Fruit fly (Drosophila melanogaster) whole organism, embryonic: Measurements from ENCODE around the gene RpS3.

Experiments
- Antp ChIP-seq: fragments of 200-800 bp; sonication (Bioruptor generic); optimal IDR thresholded peaks from 3 replicates; lab custom pipeline; 2016; ENCODE audit warnings: missing biosample characterization, missing genetic modification characterization
- Bteb2 ChIP-seq: fragments of 200-800 bp; sonication (Bioruptor generic); optimal IDR thresholded peaks from 2 replicates; lab custom pipeline; 2016; ENCODE audit warnings: missing biosample characterization, missing genetic modification characterization
- CG13775 ChIP-seq: fragments of 200-800 bp; sonication (Bioruptor generic); optimal IDR thresholded peaks from 3 replicates; lab custom pipeline; 2017; ENCODE audit warnings: missing biosample characterization, mild to moderate bottlenecking, missing genetic modification characterization
- CG14014 ChIP-seq: fragments of 200-800 bp; sonication (Bioruptor generic); IDR thresholded peaks from 2 replicates; pipeline ENCODE4 v1.3.6; 2022; ENCODE audit warnings: missing biosample characterization, missing genetic modification characterization
- CG15514 ChIP-seq: fragments of 200-800 bp; sonication (Bioruptor generic); optimal IDR thresholded peaks from 3 replicates; lab custom pipeline; 2017; ENCODE audit warnings: missing biosample characterization, missing genetic modification characterization, mild to moderate bottlenecking, moderate library complexity, missing genetic modification reagents
- CG1602 ChIP-seq: fragments of 200-800 bp; sonication (Bioruptor generic); optimal IDR thresholded peaks from 3 replicates; lab custom pipeline; 2016; ENCODE audit warnings: missing biosample characterization, missing genetic modification characterization
- CG17328 ChIP-seq: fragments of 200-800 bp; sonication (Bioruptor generic); IDR thresholded peaks from 2 replicates; pipeline ENCODE4 v1.3.6; 2022; ENCODE audit warnings: missing biosample characterization, missing genetic modification characterization
- CG17359 ChIP-seq: fragments of 200-800 bp; sonication (Bioruptor generic); optimal IDR thresholded peaks from 3 replicates; lab custom pipeline; 2018; ENCODE audit warnings: missing biosample characterization, mild to moderate bottlenecking, missing genetic modification characterization, moderate library complexity
- CG18262 ChIP-seq: fragments of 200-800 bp; optimal IDR thresholded peaks from 3 replicates; lab custom pipeline; 2019; ENCODE audit warnings: missing biosample characterization, mild to moderate bottlenecking, missing genetic modification characterization, moderate library complexity
- CG2116 ChIP-seq: fragments of 200-800 bp; sonication (Bioruptor generic); optimal IDR thresholded peaks from 3 replicates; lab custom pipeline; 2018; ENCODE audit warnings: missing biosample characterization, mild to moderate bottlenecking, missing genetic modification characterization
- CG30431 ChIP-seq: fragments of 200-800 bp; sonication (Bioruptor generic); optimal IDR thresholded peaks from 2 replicates; lab custom pipeline; 2017; ENCODE audit warnings: missing biosample characterization, missing genetic modification characterization
- CG3065 ChIP-seq: fragments of 200-800 bp; sonication (Bioruptor generic); optimal IDR thresholded peaks from 2 replicates; lab custom pipeline; 2016; ENCODE audit warnings: missing biosample characterization, missing genetic modification characterization
- CG3726 ChIP-seq: fragments of 200-800 bp; sonication (Bioruptor generic); IDR thresholded peaks from 3 replicates; pipeline ENCODE4, ENCODE4 v1.3.6; 2022; ENCODE audit warnings: missing biosample characterization, missing genetic modification characterization
- CG43689 ChIP-seq: fragments of 200-800 bp; sonication (Bioruptor generic); IDR thresholded peaks from 2 replicates; pipeline ENCODE4 v1.3.6; 2022; ENCODE audit warnings: missing biosample characterization, missing genetic modification characterization
- CG4404 ChIP-seq: fragments of 200-800 bp; sonication (Bioruptor generic); IDR thresholded peaks from 2 replicates; pipeline ENCODE4 v1.3.6; 2022; ENCODE audit warnings: missing biosample characterization, missing genetic modification characterization
- CG4707 ChIP-seq: fragments of 200-800 bp; sonication (Bioruptor generic); optimal IDR thresholded peaks from 2 replicates; lab custom pipeline; 2018; ENCODE audit warnings: missing biosample characterization, mild to moderate bottlenecking, missing genetic modification characterization, moderate library complexity
- CG5953 ChIP-seq: fragments of 200-800 bp; sonication (Bioruptor generic); IDR thresholded peaks from 2 replicates; pipeline ENCODE4 v1.3.6; 2022; ENCODE audit warnings: missing biosample characterization, missing genetic modification characterization
- CG6854 ChIP-seq: fragments of 200-800 bp; sonication (Bioruptor generic); optimal IDR thresholded peaks from 3 replicates; lab custom pipeline; 2017; ENCODE audit warnings: missing biosample characterization, mild to moderate bottlenecking, missing genetic modification characterization
- CG7556 ChIP-seq: fragments of 200-800 bp; sonication (Bioruptor generic); optimal IDR thresholded peaks from 2 replicates; lab custom pipeline; 2017; ENCODE audit warnings: missing biosample characterization, mild to moderate bottlenecking, missing genetic modification characterization
- CG8944 ChIP-seq: fragments of 200-800 bp; sonication (Bioruptor generic); optimal IDR thresholded peaks from 3 replicates; lab custom pipeline; 2016; ENCODE audit warnings: missing biosample characterization, missing genetic modification characterization
- CG9609 ChIP-seq: fragments of 200-800 bp; sonication (Bioruptor generic); optimal IDR thresholded peaks from 3 replicates; lab custom pipeline; 2016; ENCODE audit warnings: missing biosample characterization, missing genetic modification characterization
- CHES-1-like ChIP-seq: fragments of 200-800 bp; sonication (Bioruptor generic); optimal IDR thresholded peaks from 2 replicates; lab custom pipeline; 2016; ENCODE audit warnings: missing biosample characterization, missing genetic modification characterization
- Dfd ChIP-seq, 2 experiments: fragments of >200 bp; optimal IDR thresholded peaks; 2 replicates each; lab custom pipeline; 2017; ENCODE audit warnings: missing biosample characterization in 2 of 2, missing genetic modification characterization in 2 of 2
- Dref ChIP-seq: fragments of 200-800 bp; sonication (Bioruptor generic); IDR thresholded peaks from 2 replicates; pipeline ENCODE4 v1.3.6; 2022; ENCODE audit warnings: missing biosample characterization, missing genetic modification characterization
- Eip74EF ChIP-seq, 2 experiments: fragments of 200-800 bp in 1 of 2; fragments of >200 bp in 1 of 2; sonication (Bioruptor generic) in 1 of 2; optimal IDR thresholded peaks; 2 replicates each; lab custom pipeline; 2017 to 2019; ENCODE audit warnings: missing biosample characterization in 2 of 2, missing genetic modification characterization in 2 of 2, mild to moderate bottlenecking in 1 of 2, moderate library complexity in 1 of 2
- GATAe ChIP-seq: fragments of 200-800 bp; sonication (Bioruptor generic); conservative IDR thresholded peaks from 2 replicates; pipeline ENCODE4 v1.3.6; 2022; ENCODE audit warnings: missing biosample characterization, missing genetic modification characterization
- Hand ChIP-seq: fragments of 200-800 bp; sonication (Bioruptor generic); optimal IDR thresholded peaks from 2 replicates; lab custom pipeline; 2017; ENCODE audit warnings: mild to moderate bottlenecking, missing biosample characterization, missing genetic modification reagents, missing genetic modification characterization
- HmgZ ChIP-seq: fragments of 200-800 bp; sonication (Bioruptor generic); optimal IDR thresholded peaks from 2 replicates; lab custom pipeline; 2018; ENCODE audit warnings: missing biosample characterization, mild to moderate bottlenecking, missing genetic modification characterization
- Lhr ChIP-seq: fragments of 200-800 bp; sonication (Bioruptor generic); optimal IDR thresholded peaks from 3 replicates; lab custom pipeline; 2017; ENCODE audit warnings: mild to moderate bottlenecking, missing biosample characterization, missing genetic modification reagents, missing genetic modification characterization
- MTF-1 ChIP-seq: fragments of 200-800 bp; sonication (Bioruptor generic); optimal IDR thresholded peaks from 2 replicates; lab custom pipeline; 2018; ENCODE audit warnings: missing biosample characterization, mild to moderate bottlenecking, missing genetic modification characterization, borderline replicate concordance
- Ptx1 ChIP-seq: fragments of 200-800 bp; sonication (Bioruptor generic); IDR thresholded peaks from 2 replicates; pipeline ENCODE4 v1.3.6; 2022; ENCODE audit warnings: missing biosample characterization, missing genetic modification characterization
- Spps ChIP-seq: fragments of 200-800 bp; sonication (Bioruptor generic); optimal IDR thresholded peaks from 2 replicates; lab custom pipeline; 2018; ENCODE audit warnings: missing biosample characterization, mild to moderate bottlenecking, missing genetic modification characterization
- Sry-β ChIP-seq: fragments of 200-800 bp; sonication (Bioruptor generic); optimal IDR thresholded peaks from 2 replicates; lab custom pipeline; 2018; ENCODE audit warnings: missing biosample characterization, mild to moderate bottlenecking, missing genetic modification characterization, moderate library complexity
- ab ChIP-seq: fragments of 200-800 bp; sonication (Bioruptor generic); optimal IDR thresholded peaks from 2 replicates; lab custom pipeline; 2016; ENCODE audit warnings: missing biosample characterization, missing genetic modification characterization
- aop ChIP-seq: fragments of 200-800 bp; sonication (Bioruptor generic); IDR thresholded peaks from 2 replicates; pipeline ENCODE4 v1.3.6; 2022; ENCODE audit warnings: missing biosample characterization, missing genetic modification characterization
- cato ChIP-seq: fragments of 200-800 bp; sonication (Bioruptor generic); optimal IDR thresholded peaks from 2 replicates; lab custom pipeline; 2016; ENCODE audit warnings: missing biosample characterization, missing genetic modification characterization, borderline replicate concordance
- cg ChIP-seq: fragments of 200-800 bp; sonication (Bioruptor generic); optimal IDR thresholded peaks from 3 replicates; lab custom pipeline; 2019; ENCODE audit warnings: missing biosample characterization, mild to moderate bottlenecking, missing genetic modification characterization, moderate library complexity
- corto ChIP-seq: fragments of 200-800 bp; sonication (Bioruptor generic); optimal IDR thresholded peaks from 2 replicates; lab custom pipeline; 2016; ENCODE audit warnings: missing biosample characterization, mild to moderate bottlenecking, missing genetic modification characterization, moderate library complexity
- emc ChIP-seq: fragments of 200-800 bp; sonication (Bioruptor generic); optimal IDR thresholded peaks from 2 replicates; lab custom pipeline; 2016; ENCODE audit warnings: missing biosample characterization, missing genetic modification characterization
- fd96Cb ChIP-seq: fragments of 200-800 bp; sonication (Bioruptor generic); optimal IDR thresholded peaks from 2 replicates; lab custom pipeline; 2018; ENCODE audit warnings: missing biosample characterization, mild to moderate bottlenecking, missing genetic modification characterization, moderate library complexity
- gce ChIP-seq: fragments of 200-800 bp; sonication (Bioruptor generic); IDR thresholded peaks from 3 replicates; pipeline ENCODE4 v1.3.6; 2022; ENCODE audit warnings: missing biosample characterization, missing genetic modification characterization
- gro ChIP-seq: fragments of 200-800 bp; sonication (Bioruptor generic); optimal IDR thresholded peaks from 2 replicates; lab custom pipeline; 2016; ENCODE audit warnings: missing biosample characterization, missing genetic modification characterization
- mam ChIP-seq: fragments of 200-800 bp; sonication (Bioruptor generic); optimal IDR thresholded peaks from 3 replicates; lab custom pipeline; 2016; ENCODE audit warnings: missing biosample characterization, missing genetic modification characterization
- pfk ChIP-seq: fragments of 200-800 bp; sonication (Bioruptor generic); optimal IDR thresholded peaks from 2 replicates; lab custom pipeline; 2018; ENCODE audit warnings: missing biosample characterization, mild to moderate bottlenecking, missing genetic modification characterization, moderate library complexity
- pros ChIP-seq: fragments of 200-800 bp; sonication (Bioruptor generic); optimal IDR thresholded peaks from 3 replicates; lab custom pipeline; 2019; ENCODE audit warnings: missing biosample characterization, mild to moderate bottlenecking, missing genetic modification characterization, moderate library complexity
- shn ChIP-seq: fragments of 200-800 bp; sonication (Bioruptor generic); optimal IDR thresholded peaks from 3 replicates; lab custom pipeline; 2016; ENCODE audit warnings: missing biosample characterization, missing genetic modification characterization
- tap ChIP-seq: fragments of 200-800 bp; optimal IDR thresholded peaks from 3 replicates; lab custom pipeline; 2019; ENCODE audit warnings: missing biosample characterization, mild to moderate bottlenecking, missing genetic modification characterization, moderate library complexity
- tna ChIP-seq: fragments of 200-800 bp; sonication (Bioruptor generic); IDR thresholded peaks from 2 replicates; pipeline ENCODE4 v1.3.6; 2022; ENCODE audit warnings: missing biosample characterization, missing genetic modification characterization; ENCODE audit not compliant: partially characterized antibody
- tup ChIP-seq: fragments of 200-800 bp; sonication (Bioruptor generic); optimal IDR thresholded peaks from 2 replicates; lab custom pipeline; 2016; ENCODE audit warnings: missing biosample characterization, mild to moderate bottlenecking, missing genetic modification characterization, moderate library complexity

RpS3 gene

DNA sequence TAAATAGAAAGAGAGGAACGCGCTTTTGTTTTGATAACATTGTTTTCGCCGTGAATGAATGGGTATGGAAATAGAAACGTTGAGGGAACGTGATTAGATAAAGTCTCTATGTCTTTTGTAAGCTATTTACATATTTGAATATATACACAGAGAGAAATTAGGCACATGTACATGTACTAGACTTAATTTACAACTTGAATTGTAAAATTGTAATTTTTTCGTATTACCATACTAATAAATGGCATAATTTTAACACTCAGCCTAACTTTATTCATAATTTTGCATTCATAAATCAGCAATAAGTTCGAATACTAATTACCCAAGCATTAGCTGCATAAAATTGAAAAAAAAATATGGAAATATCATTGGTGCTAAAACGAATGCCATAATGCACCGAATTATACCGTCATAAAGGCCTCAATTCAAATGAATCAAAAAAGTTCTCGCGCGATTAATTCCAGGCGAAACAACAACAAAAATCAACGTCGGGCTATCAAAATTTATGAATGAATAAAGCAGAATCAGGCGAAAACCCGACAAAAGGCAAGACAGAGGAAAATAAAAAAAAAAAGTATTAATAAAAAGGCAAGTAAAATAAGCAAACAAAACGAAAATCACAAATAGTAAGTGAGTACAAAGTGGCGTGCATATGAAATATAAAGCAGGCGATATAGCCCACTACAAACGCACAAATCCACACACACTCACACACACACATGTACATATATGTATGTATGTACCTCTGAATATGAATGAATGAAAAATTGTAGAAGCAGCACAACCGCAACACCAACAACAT lies 25.9 kb upstream of the RpS3 start (continued):
- TF ChIP-seq CG17359: peak; percentile 58
- TF ChIP-seq CG1602 (GFP tag; lab: Kevin White, UChicago): peak; percentile 35
- peak; percentile 62 for TF ChIP-seq CG7556 (GFP tag; lab: Kevin White, UChicago)
- no peak for TF ChIP-seq CG8944 (GFP tag; lab: Kevin White, UChicago)
- peak; percentile 46 for TF ChIP-seq Ptx1 (GFP tag; lab: Robert Waterston, UW)
- TF ChIP-seq tna (GFP tag; lab: Robert Waterston, UW): no peak
- no peak for TF ChIP-seq CG3726 (GFP tag; lab: Robert Waterston, UW)
- no peak for TF ChIP-seq corto (GFP tag; lab: Kevin White, UChicago)
- peak; percentile 1 for TF ChIP-seq shn
- no peak for TF ChIP-seq Dfd (GFP tag; optimal IDR thresholded peaks at IDR 0.05; lab: Kevin White, UChicago)
- TF ChIP-seq cg: peak; percentile 71
- TF ChIP-seq Spps (tag; lab: Kevin White, UChicago): peak; percentile 28
- no peak for TF ChIP-seq CG43689
- no peak for TF ChIP-seq CG5953 (GFP tag; lab: Robert Waterston, UW)
- no peak for TF ChIP-seq CG15514 (GFP tag; lab: Kevin White, UChicago)
- TF ChIP-seq tup (GFP tag; lab: Kevin White, UChicago): no peak
- no peak for TF ChIP-seq Antp
- no peak for TF ChIP-seq CG3065 (GFP tag; lab: Kevin White, UChicago)
- TF ChIP-seq CG13775 (GFP tag; lab: Kevin White, UChicago): peak; percentile 49
- TF ChIP-seq CG17328 (GFP tag; lab: Robert Waterston, UW): no peak
- peak in 1 of 2 experiments; percentile 65 for TF ChIP-seq Eip74EF (GFP tag; optimal IDR thresholded peaks at IDR 0.05; lab: Kevin White, UChicago)
- TF ChIP-seq CG2116: peak; percentile 6
- no peak for TF ChIP-seq Sry-β (GFP tag; lab: Kevin White, UChicago)
- TF ChIP-seq fd96Cb (tag; lab: Kevin White, UChicago): peak; percentile 71
- TF ChIP-seq MTF-1 (GFP tag; lab: Kevin White, UChicago): peak; percentile 57
- peak; percentile 32 for TF ChIP-seq mam (GFP tag; lab: Kevin White, UChicago)
- peak; percentile 46 for TF ChIP-seq Bteb2 (GFP tag; lab: Kevin White, UChicago)
- no peak for TF ChIP-seq CG4707
- peak; percentile 11 for TF ChIP-seq cato (GFP tag; lab: Kevin White, UChicago)
- TF ChIP-seq HmgZ: peak; percentile 28
- TF ChIP-seq gce: 0 out of 3 replicates have a peak, but pooled peaks have one; percentile 14
- peak; percentile 27 for TF ChIP-seq tap (tag; lab: Kevin White, UChicago)
- no peak for TF ChIP-seq ab (GFP tag; lab: Kevin White, UChicago)
- peak; percentile 45 for TF ChIP-seq CG14014 (GFP tag; lab: Robert Waterston, UW)
- peak; percentile 14 for TF ChIP-seq emc (GFP tag; lab: Kevin White, UChicago)
- TF ChIP-seq CG30431 (GFP tag; lab: Kevin White, UChicago): no peak
- TF ChIP-seq GATAe: no peak
- peak; percentile 75 for TF ChIP-seq CG18262 (tag; lab: Kevin White, UChicago)
- TF ChIP-seq aop (GFP tag; lab: Robert Waterston, UW): no peak
- TF ChIP-seq CG9609: no peak
- TF ChIP-seq gro (GFP tag; lab: Kevin White, UChicago): peak; percentile 1
- TF ChIP-seq Dref (GFP tag; lab: Robert Waterston, UW): no peak
- TF ChIP-seq CHES-1-like (GFP tag; lab: Kevin White, UChicago): peak; percentile 53
- peak; percentile 26 for TF ChIP-seq Hand (GFP tag; lab: Kevin White, UChicago)
- no peak for TF ChIP-seq CG4404 (GFP tag; lab: Robert Waterston, UW)
- TF ChIP-seq CG6854 (GFP tag; lab: Kevin White, UChicago): peak; percentile 62
- TF ChIP-seq pros: no peak
- TF ChIP-seq pfk (GFP tag; lab: Kevin White, UChicago): no peak
- no peak for TF ChIP-seq Lhr
